Fruit fly (Drosophila melanogaster) whole organism, pupa: ENCODE data around the gene CG13108.

Source experiments
- CG10348 ChIP-seq: fragments of 200-800 bp; sonication (Bioruptor generic); IDR thresholded peaks from 2 replicates; pipeline ENCODE4 v1.3.6; 2022; ENCODE audit warnings: missing biosample characterization, missing genetic modification characterization
- CG12605 ChIP-seq: fragments of 200-800 bp; sonication (Bioruptor generic); IDR thresholded peaks from 2 replicates; pipeline ENCODE4 v1.3.6; 2022; ENCODE audit warnings: missing biosample characterization, missing genetic modification characterization
- CG13204 ChIP-seq: fragments of 200-800 bp; sonication (Bioruptor generic); optimal IDR thresholded peaks from 2 replicates; lab custom pipeline; 2018; ENCODE audit warnings: missing biosample characterization, mild to moderate bottlenecking, missing genetic modification characterization, moderate library complexity
- CG15710 ChIP-seq: fragments of 200-800 bp; sonication (Bioruptor generic); optimal IDR thresholded peaks from 2 replicates; lab custom pipeline; 2018; ENCODE audit warnings: missing biosample characterization, mild to moderate bottlenecking, missing genetic modification characterization, moderate library complexity
- CG32121 ChIP-seq: fragments of 200-800 bp; sonication (Bioruptor generic); IDR thresholded peaks from 2 replicates; pipeline ENCODE4 v1.3.6; 2022; ENCODE audit warnings: missing biosample characterization, missing genetic modification characterization
- CG9948 ChIP-seq: fragments of 200-800 bp; sonication (Bioruptor generic); optimal IDR thresholded peaks from 2 replicates; lab custom pipeline; 2018; ENCODE audit warnings: missing biosample characterization, mild to moderate bottlenecking, missing genetic modification characterization, moderate library complexity
- EcR ChIP-seq: fragments of 200-800 bp; sonication (Bioruptor generic); optimal IDR thresholded peaks from 3 replicates; lab custom pipeline; 2019; ENCODE audit warnings: missing biosample characterization, missing genetic modification characterization, mild to moderate bottlenecking, moderate library complexity, missing genetic modification reagents
- Pif1A ChIP-seq: fragments of 200-800 bp; sonication (Bioruptor generic); optimal IDR thresholded peaks from 3 replicates; lab custom pipeline; 2016; ENCODE audit warnings: missing biosample characterization, missing genetic modification characterization
- gl ChIP-seq: fragments of 200-800 bp; sonication (Bioruptor generic); optimal IDR thresholded peaks from 2 replicates; lab custom pipeline; 2018; ENCODE audit warnings: missing biosample characterization, mild to moderate bottlenecking, missing genetic modification characterization
- rn ChIP-seq: fragments of 200-800 bp; sonication (Bioruptor generic); IDR thresholded peaks from 2 replicates; pipeline ENCODE4 v1.3.6; 2022; ENCODE audit warnings: missing biosample characterization, missing genetic modification characterization

dm6 chr2L:9198340-9198887, 34.4 kb downstream of the CG13108 start:
- TF ChIP-seq Pif1A (GFP tag; lab: Kevin White, UChicago) (no peak), gl (tag; lab: Kevin White, UChicago) (peak; percentile 13), CG12605 (GFP tag; lab: Robert Waterston, UW) (no peak), CG15710 (tag; lab: Kevin White, UChicago) (no peak), CG32121 (0 out of 2 replicates have a peak, but pooled peaks have one; percentile 8), EcR (GFP tag; lab: Kevin White, UChicago) (peak; percentile 79), rn (GFP tag; lab: Robert Waterston, UW) (no peak), CG10348 (GFP tag; lab: Robert Waterston, UW) (no peak), CG13204 (GFP tag; lab: Kevin White, UChicago) (peak; percentile 29), CG9948 (tag; lab: Kevin White, UChicago) (no peak)
